Fruit fly (Drosophila melanogaster) whole organism, prepupa: ENCODE results near the gene Sws1.

Experiments
- Eip93F ChIP-seq: fragments of 200-800 bp; sonication (Bioruptor generic); optimal IDR thresholded peaks from 2 replicates; lab custom pipeline; 2016; ENCODE audit warnings: missing biosample characterization, mild to moderate bottlenecking, missing genetic modification characterization
- OdsH ChIP-seq: fragments of 200-800 bp; sonication (Bioruptor generic); optimal IDR thresholded peaks from 3 replicates; lab custom pipeline; 2016; ENCODE audit warnings: missing biosample characterization, missing genetic modification characterization

dm6 chr2L:2552725-2553124, 22.1 kb downstream of the Sws1 start, which contains the start of gene CG3515:
- no peak for TF ChIP-seq OdsH (GFP tag; lab: Kevin White, UChicago)
- no peak for TF ChIP-seq Eip93F (GFP tag; lab: Kevin White, UChicago)
